Worm (Caenorhabditis elegans) whole organism, mixed stage, embryonic: ENCODE measurements around the gene nhr-106.

Experiments used
- blmp-1 ChIP-seq: fragments of 150-350 bp; optimal IDR thresholded peaks from 2 replicates; lab custom pipeline; 2014; ENCODE audit warnings: missing biosample characterization, missing genetic modification characterization
- ceh-39 ChIP-seq: fragments of 150-350 bp; optimal IDR thresholded peaks from 2 replicates; lab custom pipeline; 2014; ENCODE audit warnings: missing biosample characterization, missing genetic modification characterization
- ceh-43 ChIP-seq: fragments of 200-800 bp; sonication (Bioruptor generic); optimal IDR thresholded peaks from 2 replicates; lab custom pipeline; 2018; ENCODE audit warnings: mild to moderate bottlenecking, missing genetic modification characterization, moderate library complexity, missing compliant biosample characterization
- ceh-83 ChIP-seq: fragments of 200-800 bp; sonication (Bioruptor generic); optimal IDR thresholded peaks from 2 replicates; lab custom pipeline; 2018; ENCODE audit warnings: mild to moderate bottlenecking, missing genetic modification characterization, missing compliant biosample characterization
- ces-1 ChIP-seq: fragments of 150-350 bp; optimal IDR thresholded peaks from 2 replicates; lab custom pipeline; 2014; ENCODE audit warnings: missing biosample characterization, missing genetic modification reagents, missing genetic modification characterization
- cnd-1 ChIP-seq: fragments of 200-800 bp; sonication (Bioruptor generic); optimal IDR thresholded peaks from 2 replicates; lab custom pipeline; 2018; ENCODE audit warnings: mild to moderate bottlenecking, missing genetic modification characterization, missing compliant biosample characterization
- drap-1 ChIP-seq: fragments of 200-800 bp; sonication (Bioruptor generic); optimal IDR thresholded peaks from 3 replicates; lab custom pipeline; 2018; ENCODE audit warnings: mild to moderate bottlenecking, missing genetic modification characterization, missing compliant biosample characterization
- elt-1 ChIP-seq: sonication (generic microtip); optimal IDR thresholded peaks from 2 replicates; lab custom pipeline; 2017; ENCODE audit warnings: missing genetic modification characterization, mild to moderate bottlenecking, missing compliant biosample characterization, antibody characterized with exemption, moderate library complexity, borderline replicate concordance; ENCODE audit not compliant: insufficient read depth
- elt-3 ChIP-seq: fragments of 150-350 bp; optimal IDR thresholded peaks from 2 replicates; lab custom pipeline; 2014; ENCODE audit warnings: missing biosample characterization, missing genetic modification characterization
- ham-2 ChIP-seq: fragments of 200-800 bp; sonication (Bioruptor generic); optimal IDR thresholded peaks from 2 replicates; lab custom pipeline; 2018; ENCODE audit warnings: mild to moderate bottlenecking, missing genetic modification characterization, missing compliant biosample characterization
- hlh-1 ChIP-seq: fragments of 150-350 bp; optimal IDR thresholded peaks from 2 replicates; lab custom pipeline; 2014; ENCODE audit warnings: missing biosample characterization, missing genetic modification reagents, missing genetic modification characterization
- lin-13 ChIP-seq: fragments of 150-350 bp; optimal IDR thresholded peaks from 2 replicates; lab custom pipeline; 2014; ENCODE audit warnings: missing biosample characterization, missing genetic modification characterization
- lin-32 ChIP-seq: fragments of 200-800 bp; sonication (Bioruptor generic); optimal IDR thresholded peaks from 2 replicates; lab custom pipeline; 2018; ENCODE audit warnings: mild to moderate bottlenecking, missing genetic modification characterization, missing compliant biosample characterization
- lsy-2 ChIP-seq: fragments of 150-350 bp; optimal IDR thresholded peaks from 2 replicates; lab custom pipeline; 2014; ENCODE audit warnings: missing biosample characterization, missing genetic modification characterization
- mep-1 ChIP-seq: fragments of 150-350 bp; optimal IDR thresholded peaks from 2 replicates; lab custom pipeline; 2017; ENCODE audit warnings: missing biosample characterization, missing genetic modification reagents, missing genetic modification characterization, inconsistent platforms
- mls-2 ChIP-seq: sonication (generic microtip); optimal IDR thresholded peaks from 2 replicates; lab custom pipeline; 2016; ENCODE audit warnings: mild to moderate bottlenecking, missing genetic modification characterization, moderate library complexity, missing compliant biosample characterization
- nhr-12 ChIP-seq: fragments of 150-350 bp; optimal IDR thresholded peaks from 2 replicates; lab custom pipeline; 2014; ENCODE audit warnings: missing biosample characterization, missing genetic modification characterization
- nhr-237 ChIP-seq: fragments of 150-350 bp; optimal IDR thresholded peaks from 2 replicates; lab custom pipeline; 2014; ENCODE audit warnings: missing biosample characterization, missing genetic modification characterization
- nhr-28 ChIP-seq: fragments of 150-350 bp; optimal IDR thresholded peaks from 2 replicates; lab custom pipeline; 2014; ENCODE audit warnings: missing biosample characterization, missing genetic modification characterization
- nhr-76 ChIP-seq: sonication (generic microtip); optimal IDR thresholded peaks from 2 replicates; lab custom pipeline; 2017; ENCODE audit warnings: missing biosample characterization, missing genetic modification characterization
- pha-4 ChIP-seq: fragments of 150-350 bp; optimal IDR thresholded peaks from 2 replicates; lab custom pipeline; 2018; ENCODE audit warnings: missing biosample characterization, missing genetic modification reagents, missing genetic modification characterization
- sem-2 ChIP-seq: fragments of 200-800 bp; sonication (Bioruptor generic); optimal IDR thresholded peaks from 2 replicates; lab custom pipeline; 2018; ENCODE audit warnings: mild to moderate bottlenecking, missing genetic modification characterization, missing compliant biosample characterization
- snpc-4 ChIP-seq: fragments of 150-350 bp; optimal IDR thresholded peaks from 2 replicates; lab custom pipeline; 2014; ENCODE audit warnings: missing biosample characterization, missing genetic modification characterization
- sptf-1 ChIP-seq: sonication (generic microtip); optimal IDR thresholded peaks from 2 replicates; lab custom pipeline; 2017; ENCODE audit warnings: mild to moderate bottlenecking, missing genetic modification characterization, moderate library complexity, missing compliant biosample characterization
- tbx-8 ChIP-seq: fragments of 200-800 bp; sonication (Bioruptor generic); optimal IDR thresholded peaks from 2 replicates; lab custom pipeline; 2018; ENCODE audit warnings: mild to moderate bottlenecking, missing genetic modification characterization, moderate library complexity, missing compliant biosample characterization
- unc-120 ChIP-seq: sonication (generic microtip); optimal IDR thresholded peaks from 2 replicates; lab custom pipeline; 2017; ENCODE audit warnings: missing genetic modification characterization, missing compliant biosample characterization; ENCODE audit not compliant: poor library complexity, severe bottlenecking
- unc-62 ChIP-seq: fragments of 150-350 bp; optimal IDR thresholded peaks from 2 replicates; lab custom pipeline; 2014; ENCODE audit warnings: missing biosample characterization, missing genetic modification reagents, missing genetic modification characterization
- zip-8 ChIP-seq: fragments of 150-350 bp; optimal IDR thresholded peaks from 2 replicates; lab custom pipeline; 2014; ENCODE audit warnings: missing biosample characterization, missing genetic modification characterization
- ztf-11 ChIP-seq: fragments of 150-350 bp; optimal IDR thresholded peaks from 2 replicates; lab custom pipeline; 2014; ENCODE audit warnings: missing biosample characterization, missing genetic modification characterization

The nhr-106 gene

ce11 chrV:491432-491831, 2.0 kb downstream of the nhr-106 start, which contains the start of gene str-196:
Gene str-196, plus strand, starts transcription at chrV:491732.
- TF ChIP-seq snpc-4 (tag; lab: Kevin White, UChicago) (no peak), zip-8 (tag; lab: Kevin White, UChicago) (no peak)

- TF ChIP-seq lin-32 (GFP tag; lab: Kevin White, UChicago) (no peak), blmp-1 (tag; lab: Kevin White, UChicago) (no peak), ces-1 (GFP tag; lab: Kevin White, UChicago) (no peak), elt-3 (tag; lab: Kevin White, UChicago) (no peak), ceh-83 (GFP tag; lab: Kevin White, UChicago) (no peak), cnd-1 (tag; lab: Kevin White, UChicago) (no peak), mep-1 (tag; lab: Kevin White, UChicago) (no peak)
- TF ChIP-seq, all 35 proteins: peak for 0
Observed at ce11 chrV:494284-494683, 4.9 kb downstream of the nhr-106 start, which contains the start of gene nhr-131. Gene nhr-131, plus strand, starts transcription at chrV:494370.

- TF ChIP-seq sptf-1 (tag; lab: Kevin White, UChicago) = no peak
- TF ChIP-seq ceh-39 = no peak
Observed at ce11 chrV:497399-497798, 8.0 kb downstream of the nhr-106 start, which contains the start of gene T01G6.1. Gene T01G6.1, plus strand, starts transcription at chrV:497699.

ce11 chrV:500535-500934, 11.1 kb downstream of the nhr-106 start:
- TF ChIP-seq sem-2 (GFP tag; lab: Kevin White, UChicago) = no peak
- no peak for TF ChIP-seq lin-32 (GFP tag; lab: Kevin White, UChicago)
- TF ChIP-seq unc-120 (tag; lab: Kevin White, UChicago) = no peak
- no peak for TF ChIP-seq cnd-1 (tag; lab: Kevin White, UChicago)
- TF ChIP-seq nhr-28 = no peak
- TF ChIP-seq hlh-1 (tag; lab: Kevin White, UChicago) = no peak
- no peak for TF ChIP-seq elt-1 (tag; lab: Kevin White, UChicago)
- no peak for TF ChIP-seq mep-1 (tag; lab: Kevin White, UChicago)
- no peak for TF ChIP-seq nhr-12 (tag; lab: Kevin White, UChicago)
- TF ChIP-seq ceh-43 (GFP tag; lab: Kevin White, UChicago) = no peak
- no peak for TF ChIP-seq blmp-1 (tag; lab: Kevin White, UChicago)
- TF ChIP-seq pha-4 = no peak
- TF ChIP-seq lin-13 (tag; lab: Kevin White, UChicago) = no peak
- no peak for TF ChIP-seq tbx-8 (GFP tag; lab: Kevin White, UChicago)
- TF ChIP-seq ztf-11 (tag; lab: Kevin White, UChicago) = no peak
- no peak for TF ChIP-seq drap-1 (GFP tag; lab: Kevin White, UChicago)

- TF ChIP-seq zip-8 (tag; lab: Kevin White, UChicago) (no peak), unc-120 (tag; lab: Kevin White, UChicago) (no peak), tbx-8 (GFP tag; lab: Kevin White, UChicago) (no peak), cnd-1 (tag; lab: Kevin White, UChicago) (no peak), lin-32 (GFP tag; lab: Kevin White, UChicago) (no peak), lin-13 (tag; lab: Kevin White, UChicago) (no peak), nhr-237 (no peak), sptf-1 (tag; lab: Kevin White, UChicago) (no peak), ham-2 (GFP tag; lab: Kevin White, UChicago) (no peak), nhr-12 (tag; lab: Kevin White, UChicago) (no peak), ztf-11 (tag; lab: Kevin White, UChicago) (no peak)
Observed at ce11 chrV:501230-501629, 11.8 kb downstream of the nhr-106 start, which contains the start of gene str-256. Gene str-256, minus strand, starts transcription at chrV:501330.

- TF ChIP-seq zip-8 (tag; lab: Kevin White, UChicago) (no peak), sem-2 (GFP tag; lab: Kevin White, UChicago) (no peak), ztf-11 (tag; lab: Kevin White, UChicago) (no peak), snpc-4 (tag; lab: Kevin White, UChicago) (no peak), mls-2 (no peak), nhr-76 (tag; lab: Kevin White, UChicago) (no peak), ceh-43 (GFP tag; lab: Kevin White, UChicago) (no peak), unc-62 (GFP tag; lab: Kevin White, UChicago) (no peak), lsy-2 (no peak)
Observed at ce11 chrV:502803-503273, 13.4 kb downstream of the nhr-106 start, which contains the start of gene T01G6.10. Gene T01G6.10, minus strand, starts transcription at chrV:503223.
